Worm (Caenorhabditis elegans) whole organism, L4 larva: ENCODE results near the gene srg-30.

Experiments used
- F10B5.3 ChIP-seq: sonication (generic microtip); optimal IDR thresholded peaks from 2 replicates; lab custom pipeline; 2016; ENCODE audit warnings: mild to moderate bottlenecking, missing genetic modification characterization, missing compliant biosample characterization
- F44E2.7 ChIP-seq: fragments of 200-800 bp; sonication (Bioruptor generic); IDR thresholded peaks from 2 replicates; pipeline ENCODE4 v2.1.2; 2022; ENCODE audit warnings: missing genetic modification characterization, missing compliant biosample characterization
- R02D3.7 ChIP-seq: fragments of 150-350 bp; sonication (generic microtip); optimal IDR thresholded peaks from 3 replicates; lab custom pipeline; 2014; ENCODE audit warnings: missing biosample characterization, missing genetic modification characterization
- Y48G9A.11 ChIP-seq: fragments of 200-800 bp; sonication (Bioruptor generic); IDR thresholded peaks from 2 replicates; pipeline ENCODE4 v1.3.6; 2022; ENCODE audit warnings: missing genetic modification reagents, missing genetic modification characterization, missing compliant biosample characterization
- Y5F2A.4 ChIP-seq: fragments of 200-800 bp; sonication (Bioruptor generic); optimal IDR thresholded peaks from 2 replicates; lab custom pipeline; 2018; ENCODE audit warnings: mild to moderate bottlenecking, missing genetic modification characterization, missing compliant biosample characterization
- ZK337.2 ChIP-seq: fragments of 200-800 bp; sonication (Bioruptor generic); IDR thresholded peaks from 2 replicates; pipeline ENCODE4 v1.3.6; 2022; ENCODE audit warnings: missing genetic modification reagents, missing genetic modification characterization, missing compliant biosample characterization
- aly-2 ChIP-seq: sonication (generic microtip); optimal IDR thresholded peaks from 2 replicates; lab custom pipeline; 2018; ENCODE audit warnings: missing biosample characterization, missing genetic modification characterization
- attf-4 ChIP-seq: sonication (generic microtip); optimal IDR thresholded peaks from 3 replicates; lab custom pipeline; 2017; ENCODE audit warnings: missing biosample characterization, missing genetic modification characterization
- ceh-20 ChIP-seq: fragments of 200-800 bp; sonication (Bioruptor generic); IDR thresholded peaks from 2 replicates; pipeline ENCODE4 v1.3.6; 2022; ENCODE audit warnings: missing genetic modification reagents, missing genetic modification characterization, missing compliant biosample characterization
- ceh-32 ChIP-seq: sonication (generic microtip); optimal IDR thresholded peaks from 2 replicates; lab custom pipeline; 2016; ENCODE audit warnings: mild to moderate bottlenecking, missing genetic modification characterization, missing compliant biosample characterization; ENCODE audit not compliant: poor library complexity
- ceh-44 ChIP-seq: fragments of 200-800 bp; sonication (Bioruptor generic); IDR thresholded peaks from 2 replicates; pipeline ENCODE4 v1.3.6; 2022; ENCODE audit warnings: missing genetic modification reagents, missing genetic modification characterization, missing compliant biosample characterization
- daf-8 ChIP-seq: fragments of 200-800 bp; sonication (Bioruptor generic); IDR thresholded peaks from 2 replicates; pipeline ENCODE4 v1.3.6; 2022; ENCODE audit warnings: missing genetic modification characterization, missing compliant biosample characterization
- egl-27 ChIP-seq: sonication (generic microtip); optimal IDR thresholded peaks from 3 replicates; lab custom pipeline; 2017; ENCODE audit warnings: missing biosample characterization, missing genetic modification reagents, missing genetic modification characterization
- fkh-10 ChIP-seq: fragments of 150-350 bp; optimal IDR thresholded peaks from 2 replicates; lab custom pipeline; 2014; ENCODE audit warnings: missing biosample characterization, missing genetic modification reagents, missing genetic modification characterization
- hlh-30 ChIP-seq: sonication (generic microtip); optimal IDR thresholded peaks from 2 replicates; lab custom pipeline; 2017; ENCODE audit warnings: antibody characterized with exemption, mild to moderate bottlenecking, missing genetic modification characterization, missing compliant biosample characterization; ENCODE audit not compliant: insufficient read depth
- lin-13 ChIP-seq: fragments of 150-350 bp; optimal IDR thresholded peaks from 2 replicates; lab custom pipeline; 2014; ENCODE audit warnings: missing biosample characterization, missing genetic modification reagents, missing genetic modification characterization
- lin-15B ChIP-seq: fragments of 150-350 bp; sonication (generic microtip); optimal IDR thresholded peaks from 3 replicates; lab custom pipeline; 2014; ENCODE audit warnings: missing biosample characterization, missing genetic modification characterization
- lin-29 ChIP-seq: fragments of 200-800 bp; sonication (Bioruptor generic); IDR thresholded peaks from 2 replicates; pipeline ENCODE4 v1.3.6; 2022; ENCODE audit warnings: missing genetic modification reagents, missing genetic modification characterization, missing compliant biosample characterization
- mxl-2 ChIP-seq: fragments of 200-800 bp; sonication (Bioruptor generic); conservative IDR thresholded peaks from 2 replicates; pipeline ENCODE4 v1.3.6; 2022; ENCODE audit warnings: missing genetic modification reagents, missing genetic modification characterization, missing compliant biosample characterization
- mxl-3 ChIP-seq: fragments of 200-800 bp; sonication (Bioruptor generic); optimal IDR thresholded peaks from 2 replicates; lab custom pipeline; 2018; ENCODE audit warnings: mild to moderate bottlenecking, missing genetic modification characterization, missing compliant biosample characterization
- nhr-10 ChIP-seq: fragments of 150-350 bp; optimal IDR thresholded peaks from 2 replicates; lab custom pipeline; 2014; ENCODE audit warnings: missing biosample characterization, missing genetic modification characterization
- nhr-111 ChIP-seq: fragments of 200-800 bp; sonication (Bioruptor generic); optimal IDR thresholded peaks from 2 replicates; lab custom pipeline; 2018; ENCODE audit warnings: mild to moderate bottlenecking, missing genetic modification characterization, missing compliant biosample characterization
- nhr-25 ChIP-seq: sonication (generic microtip); optimal IDR thresholded peaks from 2 replicates; lab custom pipeline; 2017; ENCODE audit warnings: missing genetic modification characterization, mild to moderate bottlenecking, missing compliant biosample characterization, antibody characterized with exemption, moderate library complexity, borderline replicate concordance; ENCODE audit not compliant: insufficient read depth
- nhr-28 ChIP-seq: fragments of 150-350 bp; optimal IDR thresholded peaks from 2 replicates; lab custom pipeline; 2014; ENCODE audit warnings: missing biosample characterization, missing genetic modification characterization
- nhr-42 ChIP-seq: fragments of 200-800 bp; sonication (Bioruptor generic); IDR thresholded peaks from 2 replicates; pipeline ENCODE4 v1.3.6; 2022; ENCODE audit warnings: missing genetic modification characterization, missing compliant biosample characterization
- nhr-76 ChIP-seq: fragments of 150-350 bp; optimal IDR thresholded peaks from 2 replicates; lab custom pipeline; 2014; ENCODE audit warnings: missing biosample characterization, missing genetic modification characterization
- pha-4 ChIP-seq, 2 experiments: fragments of 150-350 bp in 1 of 2; fragments of 200-800 bp in 1 of 2; sonication (Bioruptor generic) in 1 of 2; IDR thresholded peaks in 1 of 2; optimal IDR thresholded peaks in 1 of 2; 2 replicates each; pipeline versions ENCODE4 v1.3.6 to Lab custom; 2014 to 2022; ENCODE audit warnings: missing genetic modification characterization in 2 of 2, missing genetic modification reagents in 2 of 2, missing biosample characterization in 1 of 2, missing compliant biosample characterization in 1 of 2
- pqm-1 ChIP-seq: sonication (generic microtip); optimal IDR thresholded peaks from 2 replicates; lab custom pipeline; 2017; ENCODE audit warnings: missing biosample characterization, missing genetic modification characterization
- saeg-2 ChIP-seq: fragments of 200-800 bp; sonication (Bioruptor generic); IDR thresholded peaks from 2 replicates; pipeline ENCODE4 v1.3.6; 2022; ENCODE audit warnings: missing genetic modification reagents, missing genetic modification characterization, missing compliant biosample characterization
- snpc-4 ChIP-seq: fragments of 150-350 bp; optimal IDR thresholded peaks from 2 replicates; lab custom pipeline; 2014; ENCODE audit warnings: missing biosample characterization, missing genetic modification characterization
- spr-3 ChIP-seq: fragments of 200-800 bp; sonication (Bioruptor generic); optimal IDR thresholded peaks from 2 replicates; lab custom pipeline; 2018; ENCODE audit warnings: mild to moderate bottlenecking, missing genetic modification characterization, missing compliant biosample characterization
- unc-130 ChIP-seq: sonication (generic microtip); optimal IDR thresholded peaks from 2 replicates; lab custom pipeline; 2016; ENCODE audit warnings: missing genetic modification reagents, missing genetic modification characterization, missing compliant biosample characterization
- zag-1 ChIP-seq: fragments of 150-350 bp; optimal IDR thresholded peaks from 2 replicates; lab custom pipeline; 2014; ENCODE audit warnings: missing biosample characterization, missing genetic modification characterization
- zfp-2 ChIP-seq: sonication (generic microtip); optimal IDR thresholded peaks from 2 replicates; lab custom pipeline; 2016; ENCODE audit warnings: mild to moderate bottlenecking, missing genetic modification characterization, missing compliant biosample characterization
- zip-2 ChIP-seq: fragments of 150-350 bp; optimal IDR thresholded peaks from 2 replicates; lab custom pipeline; 2014; ENCODE audit warnings: missing biosample characterization, missing genetic modification characterization

The srg-30 gene

DNA sequence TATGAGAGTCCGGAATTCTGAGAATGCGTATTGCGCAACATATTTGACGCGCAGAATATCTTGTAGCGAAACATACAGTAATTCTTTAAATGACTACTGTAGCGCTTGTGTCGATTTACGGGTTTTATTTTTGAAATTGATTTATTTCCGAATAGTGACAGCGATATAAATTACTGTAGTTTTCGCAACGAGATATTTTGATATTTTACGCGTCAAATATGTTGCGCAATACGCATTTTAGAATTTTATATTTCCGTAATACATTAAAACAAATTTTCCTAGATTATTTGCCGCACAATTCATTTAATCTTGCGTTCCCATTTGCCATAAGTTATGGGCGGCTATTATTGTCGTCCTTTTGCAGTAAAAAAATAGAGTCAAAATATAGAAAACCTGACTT, 12.8 kb downstream of the srg-30 start:
- TF ChIP-seq fkh-10 (no peak), zag-1 (tag; lab: Kevin White, UChicago) (no peak), daf-8 (GFP tag; lab: Robert Waterston, UW) (no peak), F44E2.7 (GFP tag; lab: Robert Waterston, UW) (no peak), R02D3.7 (tag; lab: Kevin White, UChicago) (no peak), pqm-1 (tag; lab: Kevin White, UChicago) (no peak), nhr-10 (tag; lab: Kevin White, UChicago) (no peak), zip-2 (tag; lab: Kevin White, UChicago) (no peak), pha-4 (GFP tag; IDR thresholded peaks at IDR 0.05; lab: Robert Waterston, UW) (no peak), pha-4 (tag; optimal IDR thresholded peaks at IDR 0.05; lab: Kevin White, UChicago) (no peak)

DNA sequence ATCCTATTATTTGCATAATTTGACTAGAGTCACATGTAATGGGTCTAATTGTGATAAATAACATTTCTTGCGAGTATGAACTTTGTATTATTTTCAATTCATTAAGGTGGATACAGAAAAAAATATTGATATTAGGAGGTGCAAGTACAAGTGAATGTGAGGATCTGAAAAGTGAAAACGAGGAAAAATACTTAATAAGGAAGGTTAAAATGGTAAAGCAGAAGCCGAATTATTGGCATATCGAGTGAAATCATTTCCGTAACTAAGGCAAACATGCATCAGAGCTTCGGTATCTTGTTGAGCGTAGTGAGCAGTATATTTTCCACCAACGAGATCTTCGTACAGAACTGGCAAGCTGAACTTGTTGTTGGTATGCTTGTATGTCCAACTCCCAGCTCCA, 13.7 kb downstream of the srg-30 start:
- TF ChIP-seq Y5F2A.4 = no peak
- no peak for TF ChIP-seq egl-27
- TF ChIP-seq F10B5.3 (tag; lab: Kevin White, UChicago) = no peak
- TF ChIP-seq saeg-2 = no peak
- TF ChIP-seq nhr-42 (GFP tag; lab: Robert Waterston, UW) = no peak
- TF ChIP-seq ceh-44 (GFP tag; lab: Robert Waterston, UW) = no peak
- TF ChIP-seq ZK337.2 = no peak
- TF ChIP-seq zfp-2 (tag; lab: Kevin White, UChicago) = no peak
- TF ChIP-seq nhr-111 (GFP tag; lab: Kevin White, UChicago) = no peak
- TF ChIP-seq lin-15B (tag; lab: Kevin White, UChicago) = no peak
- TF ChIP-seq snpc-4 (tag; lab: Kevin White, UChicago) = no peak
- TF ChIP-seq nhr-76 (tag; lab: Kevin White, UChicago) = no peak
- TF ChIP-seq unc-130 = no peak
- no peak for TF ChIP-seq nhr-25 (tag; lab: Kevin White, UChicago)
- no peak for TF ChIP-seq hlh-30
- TF ChIP-seq attf-4 = no peak
- no peak for TF ChIP-seq ceh-20 (GFP tag; lab: Robert Waterston, UW)
- TF ChIP-seq mxl-2 = no peak
- no peak for TF ChIP-seq spr-3
- no peak for TF ChIP-seq aly-2 (tag; lab: Kevin White, UChicago)

DNA sequence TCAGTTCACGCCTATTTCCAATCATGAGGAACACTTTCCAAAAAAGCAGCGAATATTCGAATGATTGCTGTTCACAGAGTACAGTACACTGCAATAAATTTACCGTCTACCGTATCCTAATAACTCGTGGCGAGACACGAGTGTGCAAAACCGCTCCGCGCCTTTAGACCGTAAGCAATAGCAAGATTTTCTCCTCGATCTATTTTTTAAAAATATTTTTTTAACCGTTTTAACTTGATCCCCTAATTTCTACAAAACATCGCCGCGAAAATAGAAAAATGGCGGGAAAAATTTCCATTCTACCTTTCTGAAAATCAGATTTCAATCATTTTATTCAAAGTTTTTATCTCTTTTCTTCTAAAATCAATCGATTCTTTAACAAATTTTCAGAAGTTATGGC, 15.4 kb downstream of the srg-30 start, which contains the start of gene era-1:
TSS of gene era-1 (plus strand) at position 366 of the 400 bp plus-strand sequence.
- no peak for TF ChIP-seq ceh-32
- 0 out of 2 replicates have a peak, but pooled peaks have one; percentile 32 for TF ChIP-seq Y48G9A.11 (GFP tag; lab: Robert Waterston, UW)

DNA sequence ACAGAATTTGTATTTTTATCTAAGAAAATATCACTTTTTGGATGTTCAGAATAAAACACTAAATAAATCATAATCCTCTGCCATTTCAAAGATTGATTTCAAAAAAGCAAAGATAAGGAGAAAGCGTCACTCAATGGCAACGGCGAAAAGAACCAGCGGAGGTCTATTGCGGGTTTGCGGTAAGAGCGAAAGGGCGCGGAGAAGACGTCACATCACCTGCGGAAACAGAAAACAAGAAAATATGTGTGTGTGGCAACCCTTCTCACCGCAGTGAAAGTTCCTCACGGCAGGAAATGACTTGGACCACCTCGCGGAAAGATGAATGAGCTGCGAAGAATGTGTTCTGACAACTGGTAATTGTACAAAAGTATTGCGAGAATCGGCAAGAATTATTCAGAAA, 18.3 kb downstream of the srg-30 start:
- TF ChIP-seq lin-13 (no peak), mxl-3 (GFP tag; lab: Kevin White, UChicago) (peak; percentile 14)

DNA sequence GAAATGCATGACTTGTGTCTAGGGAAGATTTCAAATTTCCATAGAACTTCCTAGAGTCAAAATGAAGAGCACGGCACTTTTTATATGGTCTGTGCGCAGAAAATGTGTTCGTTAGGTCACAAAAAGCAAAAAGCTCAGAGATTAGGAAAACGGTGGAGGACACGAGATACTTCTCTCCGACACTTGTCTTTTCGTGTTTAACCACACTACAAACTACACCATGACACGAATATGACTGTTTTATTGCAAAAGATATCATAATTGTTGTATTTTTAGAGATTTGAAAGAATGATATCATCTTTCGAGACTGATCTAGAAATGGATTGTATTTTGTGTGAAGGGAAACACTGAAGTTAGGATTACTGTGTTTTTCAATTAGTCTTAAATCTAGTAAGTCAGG, 19.1 kb downstream of the srg-30 start:
- no peak for TF ChIP-seq daf-8 (GFP tag; lab: Robert Waterston, UW)
- no peak for TF ChIP-seq F44E2.7 (GFP tag; lab: Robert Waterston, UW)
- no peak for TF ChIP-seq lin-29
- peak; percentile 99 for TF ChIP-seq nhr-28 (tag; lab: Kevin White, UChicago)
